Fruit fly (Drosophila melanogaster) whole organism, embryonic: ENCODE data around the gene CG14995.

Source experiments
- Bgb ChIP-seq: fragments of 200-800 bp; sonication (Bioruptor generic); IDR thresholded peaks from 2 replicates; pipeline ENCODE4 v1.3.6; 2022; ENCODE audit warnings: missing biosample characterization, missing genetic modification characterization; ENCODE audit not compliant: partially characterized antibody
- CG10321 ChIP-seq: fragments of 200-800 bp; sonication (Bioruptor generic); IDR thresholded peaks from 2 replicates; pipeline ENCODE4 v1.3.6; 2022; ENCODE audit warnings: missing biosample characterization, missing genetic modification characterization
- CG10366 ChIP-seq: fragments of 200-800 bp; sonication (Bioruptor generic); IDR thresholded peaks from 2 replicates; pipeline ENCODE4 v1.3.6; 2022; ENCODE audit warnings: missing biosample characterization, missing genetic modification characterization
- CG11696 ChIP-seq: fragments of 200-800 bp; sonication (Bioruptor generic); IDR thresholded peaks from 2 replicates; pipeline ENCODE4 v1.3.6; 2022; ENCODE audit warnings: missing biosample characterization, missing genetic modification characterization
- CG15073 ChIP-seq: fragments of 200-800 bp; sonication (Bioruptor generic); optimal IDR thresholded peaks from 2 replicates; lab custom pipeline; 2016; ENCODE audit warnings: missing biosample characterization, missing genetic modification characterization
- CG15269 ChIP-seq: fragments of 200-800 bp; sonication (Bioruptor generic); optimal IDR thresholded peaks from 2 replicates; lab custom pipeline; 2018; ENCODE audit warnings: missing biosample characterization, mild to moderate bottlenecking, missing genetic modification characterization, moderate library complexity
- CG15601 ChIP-seq: fragments of 200-800 bp; sonication (Bioruptor generic); optimal IDR thresholded peaks from 3 replicates; lab custom pipeline; 2019; ENCODE audit warnings: missing biosample characterization, mild to moderate bottlenecking, missing genetic modification characterization, moderate library complexity
- CG2712 ChIP-seq: fragments of 200-800 bp; optimal IDR thresholded peaks from 3 replicates; lab custom pipeline; 2019; ENCODE audit warnings: missing biosample characterization, mild to moderate bottlenecking, missing genetic modification characterization, moderate library complexity
- CG31365 ChIP-seq: fragments of 200-800 bp; sonication (Bioruptor generic); optimal IDR thresholded peaks from 2 replicates; lab custom pipeline; 2018; ENCODE audit warnings: missing biosample characterization, mild to moderate bottlenecking, missing genetic modification characterization
- CG34376 ChIP-seq: fragments of 200-800 bp; sonication (Bioruptor generic); optimal IDR thresholded peaks from 2 replicates; lab custom pipeline; 2018; ENCODE audit warnings: missing biosample characterization, mild to moderate bottlenecking, missing genetic modification characterization
- CG4282 ChIP-seq: fragments of 200-800 bp; sonication (Bioruptor generic); optimal IDR thresholded peaks from 2 replicates; lab custom pipeline; 2016; ENCODE audit warnings: missing biosample characterization, missing genetic modification characterization
- CG5180 ChIP-seq: fragments of 200-800 bp; sonication (Bioruptor generic); optimal IDR thresholded peaks from 3 replicates; lab custom pipeline; 2017; ENCODE audit warnings: missing biosample characterization, missing genetic modification characterization, mild to moderate bottlenecking, moderate library complexity, missing genetic modification reagents
- CG8290 ChIP-seq, 3 experiments: fragments of 200-800 bp; sonication (Bioruptor generic); optimal IDR thresholded peaks; 2 replicates each; lab custom pipeline; 2016 to 2019; ENCODE audit warnings: missing biosample characterization in 3 of 3, missing genetic modification characterization in 3 of 3, mild to moderate bottlenecking in 2 of 3, moderate library complexity in 1 of 3
- CG9215 ChIP-seq: fragments of 200-800 bp; sonication (Bioruptor generic); IDR thresholded peaks from 2 replicates; pipeline ENCODE4 v1.3.6; 2022; ENCODE audit warnings: missing biosample characterization, missing genetic modification characterization
- Camta ChIP-seq: fragments of 200-800 bp; sonication (Bioruptor generic); optimal IDR thresholded peaks from 2 replicates; lab custom pipeline; 2016; ENCODE audit warnings: missing biosample characterization, missing genetic modification characterization
- CkIIα-i1 ChIP-seq: fragments of 200-800 bp; sonication (Bioruptor generic); IDR thresholded peaks from 2 replicates; pipeline ENCODE4 v1.3.6; 2022; ENCODE audit warnings: missing biosample characterization, missing genetic modification characterization
- Dref ChIP-seq: fragments of 200-800 bp; sonication (Bioruptor generic); IDR thresholded peaks from 2 replicates; pipeline ENCODE4 v1.3.6; 2022; ENCODE audit warnings: missing biosample characterization, missing genetic modification characterization
- Drgx ChIP-seq: fragments of 200-800 bp; sonication (Bioruptor generic); IDR thresholded peaks from 2 replicates; pipeline ENCODE4 v1.3.6; 2022; ENCODE audit warnings: missing biosample characterization, missing genetic modification characterization
- Eip74EF ChIP-seq, 2 experiments: fragments of 200-800 bp in 1 of 2; fragments of >200 bp in 1 of 2; sonication (Bioruptor generic) in 1 of 2; optimal IDR thresholded peaks; 2 replicates each; lab custom pipeline; 2017 to 2019; ENCODE audit warnings: missing biosample characterization in 2 of 2, missing genetic modification characterization in 2 of 2, mild to moderate bottlenecking in 1 of 2, moderate library complexity in 1 of 2
- GATAe ChIP-seq: fragments of 200-800 bp; sonication (Bioruptor generic); conservative IDR thresholded peaks from 2 replicates; pipeline ENCODE4 v1.3.6; 2022; ENCODE audit warnings: missing biosample characterization, missing genetic modification characterization
- Hand ChIP-seq: fragments of 200-800 bp; sonication (Bioruptor generic); optimal IDR thresholded peaks from 2 replicates; lab custom pipeline; 2017; ENCODE audit warnings: mild to moderate bottlenecking, missing biosample characterization, missing genetic modification reagents, missing genetic modification characterization
- MBD-R2 ChIP-seq: fragments of 200-800 bp; sonication (Bioruptor generic); IDR thresholded peaks from 2 replicates; pipeline ENCODE4 v1.3.6; 2022; ENCODE audit warnings: missing biosample characterization, missing genetic modification characterization
- Med ChIP-seq: fragments of 200-800 bp; sonication (Bioruptor generic); peaks from one replicate; lab custom pipeline; 2016; ENCODE audit warnings: missing biosample characterization, missing genetic modification characterization, mild to moderate bottlenecking, inconsistent platforms, moderate library complexity
- NC2β ChIP-seq: fragments of 200-800 bp; sonication (Bioruptor generic); optimal IDR thresholded peaks from 2 replicates; lab custom pipeline; 2016; ENCODE audit warnings: missing biosample characterization, missing genetic modification characterization
- Pdp1 ChIP-seq, 2 experiments: fragments of 200-800 bp; sonication (Bioruptor generic); optimal IDR thresholded peaks; 3 replicates each; lab custom pipeline; 2016; ENCODE audit warnings: missing biosample characterization in 2 of 2, missing genetic modification characterization in 2 of 2, mild to moderate bottlenecking in 1 of 2, moderate library complexity in 1 of 2
- Tbp ChIP-seq: fragments of >200 bp; optimal IDR thresholded peaks from 2 replicates; lab custom pipeline; 2018; ENCODE audit warnings: missing biosample characterization, missing genetic modification characterization
- caup ChIP-seq: fragments of 200-800 bp; sonication (Bioruptor generic); optimal IDR thresholded peaks from 3 replicates; lab custom pipeline; 2017; ENCODE audit warnings: missing biosample characterization, mild to moderate bottlenecking, missing genetic modification characterization, moderate library complexity; ENCODE audit not compliant: severe bottlenecking
- cwo ChIP-seq: fragments of 200-800 bp; sonication (Bioruptor generic); optimal IDR thresholded peaks from 3 replicates; lab custom pipeline; 2017; ENCODE audit warnings: missing biosample characterization, missing genetic modification characterization, mild to moderate bottlenecking, moderate library complexity, missing genetic modification reagents
- exex ChIP-seq: fragments of 200-800 bp; sonication (Bioruptor generic); optimal IDR thresholded peaks from 4 replicates; lab custom pipeline; 2018; ENCODE audit warnings: missing biosample characterization, mild to moderate bottlenecking, missing genetic modification characterization, moderate library complexity
- fd102C ChIP-seq: fragments of 200-800 bp; sonication (Bioruptor generic); optimal IDR thresholded peaks from 2 replicates; lab custom pipeline; 2018; ENCODE audit warnings: missing biosample characterization, mild to moderate bottlenecking, missing genetic modification characterization, moderate library complexity
- fd64A ChIP-seq: fragments of 200-800 bp; sonication (Bioruptor generic); optimal IDR thresholded peaks from 3 replicates; lab custom pipeline; 2018; ENCODE audit warnings: missing biosample characterization, mild to moderate bottlenecking, missing genetic modification characterization
- gcm2 ChIP-seq: fragments of 200-800 bp; sonication (Bioruptor generic); optimal IDR thresholded peaks from 2 replicates; lab custom pipeline; 2016; ENCODE audit warnings: missing biosample characterization, missing genetic modification characterization
- gem ChIP-seq: fragments of 200-800 bp; sonication (Bioruptor generic); optimal IDR thresholded peaks from 2 replicates; lab custom pipeline; 2019; ENCODE audit warnings: missing biosample characterization, mild to moderate bottlenecking, missing genetic modification characterization, moderate library complexity
- grn ChIP-seq: fragments of 200-800 bp; sonication (Bioruptor generic); optimal IDR thresholded peaks from 3 replicates; lab custom pipeline; 2017; ENCODE audit warnings: missing biosample characterization, missing genetic modification characterization
- gro ChIP-seq: fragments of 200-800 bp; sonication (Bioruptor generic); optimal IDR thresholded peaks from 2 replicates; lab custom pipeline; 2016; ENCODE audit warnings: missing biosample characterization, missing genetic modification characterization
- kni ChIP-seq: fragments of 200-800 bp; sonication (Bioruptor generic); optimal IDR thresholded peaks from 3 replicates; lab custom pipeline; 2017; ENCODE audit warnings: mild to moderate bottlenecking, missing biosample characterization, missing genetic modification reagents, missing genetic modification characterization
- lab ChIP-seq: fragments of 200-800 bp; sonication (Bioruptor generic); optimal IDR thresholded peaks from 3 replicates; lab custom pipeline; 2017; ENCODE audit warnings: missing biosample characterization, missing genetic modification characterization, mild to moderate bottlenecking, moderate library complexity, missing genetic modification reagents
- lbe ChIP-seq: fragments of 200-800 bp; sonication (Bioruptor generic); optimal IDR thresholded peaks from 2 replicates; lab custom pipeline; 2016; ENCODE audit warnings: missing biosample characterization, mild to moderate bottlenecking, missing genetic modification characterization
- lmd ChIP-seq: fragments of 200-800 bp; sonication (Bioruptor generic); IDR thresholded peaks from 2 replicates; pipeline ENCODE4 v1.3.6; 2022; ENCODE audit warnings: missing biosample characterization, missing genetic modification characterization
- mirr ChIP-seq: fragments of 200-800 bp; sonication (Bioruptor generic); optimal IDR thresholded peaks from 3 replicates; lab custom pipeline; 2018; ENCODE audit warnings: missing biosample characterization, mild to moderate bottlenecking, missing genetic modification characterization
- oc ChIP-seq: fragments of 200-800 bp; sonication (Bioruptor generic); optimal IDR thresholded peaks from 2 replicates; lab custom pipeline; 2018; ENCODE audit warnings: missing biosample characterization, mild to moderate bottlenecking, missing genetic modification characterization, moderate library complexity
- odd ChIP-seq: fragments of 200-800 bp; sonication (Bioruptor generic); optimal IDR thresholded peaks from 2 replicates; lab custom pipeline; 2017; ENCODE audit warnings: missing biosample characterization, mild to moderate bottlenecking, missing genetic modification characterization
- sd ChIP-seq: fragments of 200-800 bp; sonication (Bioruptor generic); optimal IDR thresholded peaks from 3 replicates; lab custom pipeline; 2018; ENCODE audit warnings: missing biosample characterization, mild to moderate bottlenecking, missing genetic modification characterization, moderate library complexity
- sens ChIP-seq: fragments of 200-800 bp; sonication (Bioruptor generic); peaks from one replicate; lab custom pipeline; 2016; ENCODE audit warnings: missing biosample characterization, missing genetic modification characterization
- slou ChIP-seq: fragments of 200-800 bp; sonication (Bioruptor generic); optimal IDR thresholded peaks from 3 replicates; lab custom pipeline; 2016; ENCODE audit warnings: missing biosample characterization, missing genetic modification characterization
- sob ChIP-seq: fragments of 200-800 bp; sonication (Bioruptor generic); IDR thresholded peaks from 2 replicates; pipeline ENCODE4 v1.3.6; 2022; ENCODE audit warnings: missing biosample characterization, missing genetic modification characterization
- sr ChIP-seq: fragments of 200-800 bp; sonication (Bioruptor generic); IDR thresholded peaks from 3 replicates; pipeline ENCODE4 v1.3.6; 2022; ENCODE audit warnings: missing biosample characterization, missing genetic modification characterization
- sug ChIP-seq: fragments of 200-800 bp; optimal IDR thresholded peaks from 2 replicates; lab custom pipeline; 2019; ENCODE audit warnings: missing biosample characterization, mild to moderate bottlenecking, missing genetic modification characterization, moderate library complexity
- tx ChIP-seq: fragments of 200-800 bp; sonication (Bioruptor generic); optimal IDR thresholded peaks from 2 replicates; lab custom pipeline; 2016; ENCODE audit warnings: missing biosample characterization, missing genetic modification characterization
- zfh1 ChIP-seq: fragments of 200-800 bp; sonication (Bioruptor generic); IDR thresholded peaks from 3 replicates; pipeline ENCODE4 v1.3.6; 2022; ENCODE audit warnings: missing biosample characterization, missing genetic modification characterization

The CG14995 gene

dm6 chr3L:4099194-4099593, 3.9 kb downstream of the CG14995 start:
- TF ChIP-seq CG11696 (no peak), grn (GFP tag; lab: Kevin White, UChicago) (peak; percentile 32), Bgb (no peak), CG15601 (tag; lab: Kevin White, UChicago) (peak; percentile 3), sens (GFP tag; lab: Kevin White, UChicago) (no peak), CG2712 (tag; lab: Kevin White, UChicago) (no peak), CG15073 (GFP tag; lab: Kevin White, UChicago) (no peak), tx (no peak), lab (GFP tag; lab: Kevin White, UChicago) (peak; percentile 5), CG31365 (no peak), Eip74EF (GFP tag; optimal IDR thresholded peaks at IDR 0.05; lab: Kevin White, UChicago) (peak in 1 of 2 experiments; percentile 72), sd (tag; lab: Kevin White, UChicago) (peak; percentile 1), Drgx (no peak), Dref (GFP tag; lab: Robert Waterston, UW) (no peak), oc (tag; lab: Kevin White, UChicago) (no peak), GATAe (GFP tag; lab: Robert Waterston, UW) (peak; percentile 29; the same call in 1 of the 2 replicates), fd64A (GFP tag; lab: Kevin White, UChicago) (no peak), odd (GFP tag; lab: Kevin White, UChicago) (no peak), lmd (GFP tag; lab: Robert Waterston, UW) (no peak), Pdp1 (GFP tag; optimal IDR thresholded peaks at IDR 0.05; lab: Kevin White, UChicago) (peak in 1 of 2 experiments; percentile 37), gro (peak; percentile 5), zfh1 (GFP tag; lab: Robert Waterston, UW) (no peak), CG15269 (tag; lab: Kevin White, UChicago) (no peak), CG34376 (peak; percentile 15), CG9215 (GFP tag; lab: Robert Waterston, UW) (no peak), caup (GFP tag; lab: Kevin White, UChicago) (peak; percentile 14), gem (tag; lab: Kevin White, UChicago) (no peak), exex (tag; lab: Kevin White, UChicago) (peak; percentile 95), lbe (GFP tag; lab: Kevin White, UChicago) (no peak), Hand (no peak), CG4282 (GFP tag; lab: Kevin White, UChicago) (no peak), CG10321 (GFP tag; lab: Robert Waterston, UW) (no peak), CG8290 (GFP tag; optimal IDR thresholded peaks at IDR 0.05; lab: Kevin White, UChicago) (no peak), CG8290 (tag; optimal IDR thresholded peaks at IDR 0.05; lab: Kevin White, UChicago) (peak in 1 of 2 experiments; percentile 28), Camta (no peak), Tbp (no peak), sr (GFP tag; lab: Robert Waterston, UW) (no peak), cwo (peak; percentile 52), slou (GFP tag; lab: Kevin White, UChicago) (no peak), fd102C (GFP tag; lab: Kevin White, UChicago) (no peak), CG5180 (GFP tag; lab: Kevin White, UChicago) (peak; percentile 20), NC2β (GFP tag; lab: Kevin White, UChicago) (no peak), CkIIα-i1 (GFP tag; lab: Robert Waterston, UW) (no peak), kni (peak; percentile 71), mirr (GFP tag; lab: Kevin White, UChicago) (peak; percentile 96), CG10366 (GFP tag; lab: Robert Waterston, UW) (no peak), MBD-R2 (GFP tag; lab: Robert Waterston, UW) (no peak), sug (tag; lab: Kevin White, UChicago) (peak; percentile 73), sob (no peak), Med (GFP tag; lab: Kevin White, UChicago) (peak; percentile 21), gcm2 (GFP tag; lab: Kevin White, UChicago) (no peak)
